Fruit fly (Drosophila melanogaster) whole organism, prepupa: ENCODE measurements around the gene Set.

Source experiments
- Blimp-1 ChIP-seq: fragments of 200-800 bp; sonication (Bioruptor generic); optimal IDR thresholded peaks from 3 replicates; lab custom pipeline; 2017; ENCODE audit warnings: missing biosample characterization, missing genetic modification characterization, mild to moderate bottlenecking, moderate library complexity, missing genetic modification reagents
- CG10669 ChIP-seq: fragments of 200-800 bp; sonication (Bioruptor generic); optimal IDR thresholded peaks from 3 replicates; lab custom pipeline; 2018; ENCODE audit warnings: missing biosample characterization, mild to moderate bottlenecking, missing genetic modification characterization, moderate library complexity
- CG11902 ChIP-seq: fragments of 200-800 bp; sonication (Bioruptor generic); optimal IDR thresholded peaks from 3 replicates; lab custom pipeline; 2016; ENCODE audit warnings: missing biosample characterization, missing genetic modification characterization
- CG15336 ChIP-seq: fragments of 200-800 bp; sonication (Bioruptor generic); IDR thresholded peaks from 2 replicates; pipeline ENCODE4 v1.3.6; 2022; ENCODE audit warnings: missing biosample characterization, missing genetic modification characterization
- CG16779 ChIP-seq: fragments of 200-800 bp; sonication (Bioruptor generic); optimal IDR thresholded peaks from 3 replicates; lab custom pipeline; 2017; ENCODE audit warnings: missing biosample characterization, mild to moderate bottlenecking, missing genetic modification characterization
- CG6276 ChIP-seq: fragments of 200-800 bp; sonication (Bioruptor generic); optimal IDR thresholded peaks from 2 replicates; lab custom pipeline; 2017; ENCODE audit warnings: missing biosample characterization, mild to moderate bottlenecking, missing genetic modification characterization
- CG8119 ChIP-seq: fragments of 200-800 bp; sonication (Bioruptor generic); IDR thresholded peaks from 3 replicates; pipeline ENCODE4 v1.3.6; 2022; ENCODE audit warnings: missing biosample characterization, missing genetic modification characterization
- Met ChIP-seq: fragments of 200-800 bp; sonication (Bioruptor generic); optimal IDR thresholded peaks from 3 replicates; lab custom pipeline; 2016; ENCODE audit warnings: missing biosample characterization, missing genetic modification characterization
- cyc ChIP-seq: fragments of 200-800 bp; sonication (Bioruptor generic); optimal IDR thresholded peaks from 3 replicates; lab custom pipeline; 2016; ENCODE audit warnings: missing biosample characterization, missing genetic modification characterization
- net ChIP-seq: fragments of 200-800 bp; sonication (Bioruptor generic); optimal IDR thresholded peaks from 3 replicates; lab custom pipeline; 2016; ENCODE audit warnings: missing biosample characterization, missing genetic modification characterization
- spab ChIP-seq: fragments of 200-800 bp; sonication (Bioruptor generic); optimal IDR thresholded peaks from 2 replicates; lab custom pipeline; 2017; ENCODE audit warnings: missing biosample characterization, mild to moderate bottlenecking, missing genetic modification characterization, missing genetic modification reagents
- ss ChIP-seq, 2 experiments: fragments of 200-800 bp; sonication (Bioruptor generic); optimal IDR thresholded peaks; 2 replicates in 1 of 2; 3 replicates in 1 of 2; lab custom pipeline; 2017 to 2018; ENCODE audit warnings: mild to moderate bottlenecking in 2 of 2, missing biosample characterization in 2 of 2, missing genetic modification characterization in 2 of 2, moderate library complexity in 1 of 2
- svp ChIP-seq: fragments of 200-800 bp; sonication (Bioruptor generic); peaks from one replicate; lab custom pipeline; 2016; ENCODE audit warnings: missing biosample characterization, missing genetic modification characterization
- topi ChIP-seq: fragments of 200-800 bp; sonication (Bioruptor generic); optimal IDR thresholded peaks from 3 replicates; lab custom pipeline; 2016; ENCODE audit warnings: missing biosample characterization, missing genetic modification characterization

DNA sequence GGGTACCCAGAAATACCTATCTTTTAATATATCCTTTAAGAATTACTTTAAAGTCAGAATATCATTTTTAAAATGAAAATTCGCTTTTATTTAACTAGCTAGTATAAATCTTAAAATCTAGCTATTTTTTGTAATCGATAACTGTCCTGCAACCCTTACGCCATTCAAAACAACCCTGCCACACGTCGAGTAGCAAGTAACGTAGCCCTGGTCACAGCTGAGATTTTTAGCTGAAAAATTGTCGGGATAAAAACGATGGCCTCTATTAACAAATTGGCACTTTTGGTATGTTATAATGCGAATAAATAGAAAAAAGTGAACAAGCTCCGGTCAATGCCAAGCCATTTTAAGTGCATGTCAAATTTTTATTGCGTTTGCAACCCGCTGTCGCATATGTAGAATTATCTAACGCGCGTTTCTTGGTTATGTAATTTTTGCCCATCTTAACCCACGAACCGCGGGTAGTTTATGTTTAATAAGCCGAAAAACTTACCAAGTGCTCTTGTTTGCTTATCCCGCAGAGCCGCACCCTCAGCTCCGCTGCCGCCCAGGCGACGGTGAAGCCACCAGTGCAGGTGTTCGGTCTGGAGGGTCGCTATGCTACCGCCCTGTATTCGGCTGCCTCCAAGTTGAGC is 2.2 kb downstream of the Set start, which contains the start of gene ATPsynO:
- TF ChIP-seq cyc (GFP tag; lab: Kevin White, UChicago) (no peak), CG16779 (no peak), CG6276 (GFP tag; lab: Kevin White, UChicago) (no peak), svp (no peak), CG8119 (GFP tag; lab: Robert Waterston, UW) (no peak), CG11902 (GFP tag; lab: Kevin White, UChicago) (no peak), net (GFP tag; lab: Kevin White, UChicago) (no peak), topi (no peak), Met (no peak), CG10669 (GFP tag; lab: Kevin White, UChicago) (no peak), Blimp-1 (GFP tag; lab: Kevin White, UChicago) (no peak), CG15336 (GFP tag; lab: Robert Waterston, UW) (no peak), ss (GFP tag; optimal IDR thresholded peaks at IDR 0.05; lab: Kevin White, UChicago) (no peak), spab (no peak)
